Fruit fly (Drosophila melanogaster): ENCODE results near the gene Had1.
A peak's percentile ranks its signal among the peaks of the same experiment; 100 is the strongest.

The Had1 gene

dm6 chrX:16331562-16332233 lies 23.2 kb upstream of the Had1 start (continued):
- no peak for TF ChIP-seq CG43689 (GFP tag; IDR thresholded peaks at IDR 0.05)
- no peak for TF ChIP-seq CG31388 (GFP tag; optimal IDR thresholded peaks at IDR 0.05)
- TF ChIP-seq Sin3A (optimal IDR thresholded peaks at IDR 0.05), result peak; percentile 21
- no peak for TF ChIP-seq CG12299 (tag; optimal IDR thresholded peaks at IDR 0.05)
- no peak for TF ChIP-seq Hand (GFP tag; optimal IDR thresholded peaks at IDR 0.05)
- TF ChIP-seq bab2 (GFP tag; optimal IDR thresholded peaks at IDR 0.05), result no peak
- TF ChIP-seq CG1529 (GFP tag; optimal IDR thresholded peaks at IDR 0.05), result no peak
- TF ChIP-seq CG12659 (GFP tag; optimal IDR thresholded peaks at IDR 0.05), result peak; percentile 39
- TF ChIP-seq CG8765 (GFP tag; IDR thresholded peaks at IDR 0.05), result no peak
- TF ChIP-seq CG3281 (GFP tag; optimal IDR thresholded peaks at IDR 0.05), result no peak
- no peak for TF ChIP-seq gt (GFP tag; IDR thresholded peaks at IDR 0.05)
- no peak for TF ChIP-seq stc (GFP tag; IDR thresholded peaks at IDR 0.05)
- TF ChIP-seq chinmo (GFP tag; IDR thresholded peaks at IDR 0.05; ENCODE audit: partially characterized antibody), result no peak
- TF ChIP-seq otp (GFP tag; IDR thresholded peaks at IDR 0.05), result no peak
- TF ChIP-seq CG34376 (GFP tag; optimal IDR thresholded peaks at IDR 0.05), result no peak
- no peak for TF ChIP-seq eve (GFP tag; optimal IDR thresholded peaks at IDR 0.05)
- no peak for TF ChIP-seq HLHmδ (GFP tag; optimal IDR thresholded peaks at IDR 0.05)
- TF ChIP-seq CG3407 (GFP tag; optimal IDR thresholded peaks at IDR 0.05), result no peak
- TF ChIP-seq dysf (GFP tag; IDR thresholded peaks at IDR 0.05), result no peak
- no peak for TF ChIP-seq en (GFP tag; optimal IDR thresholded peaks at IDR 0.05)
- TF ChIP-seq Xrp1 (GFP tag; IDR thresholded peaks at IDR 0.05), result no peak
- TF ChIP-seq MBD-R2 (GFP tag; IDR thresholded peaks at IDR 0.05), result peak; percentile 47; the same call in 1 of the 2 replicates
- no peak for TF ChIP-seq CG9817 (tag; optimal IDR thresholded peaks at IDR 0.05)
- TF ChIP-seq Jarid2 (GFP tag; optimal IDR thresholded peaks at IDR 0.05), result no peak
- TF ChIP-seq Atf6 (GFP tag; IDR thresholded peaks at IDR 0.05), result no peak
- TF ChIP-seq D (optimal IDR thresholded peaks at IDR 0.05), result peak; percentile 47
- no peak for TF ChIP-seq D (GFP tag; optimal IDR thresholded peaks at IDR 0.05)
- TF ChIP-seq nerfin-2 (GFP tag; IDR thresholded peaks at IDR 0.05; ENCODE audit: partially characterized antibody), result 0 out of 2 replicates have a peak, but pooled peaks have one; percentile 15
- TF ChIP-seq Bdp1 (GFP tag; optimal IDR thresholded peaks at IDR 0.05), result no peak
- TF ChIP-seq CG2199 (GFP tag; IDR thresholded peaks at IDR 0.05), result no peak
- no peak for TF ChIP-seq CkIIα-i1 (GFP tag; IDR thresholded peaks at IDR 0.05)
- TF ChIP-seq gce (GFP tag; IDR thresholded peaks at IDR 0.05), result no peak
- no peak for TF ChIP-seq Asciz (GFP tag; optimal IDR thresholded peaks at IDR 0.05)
- TF ChIP-seq lov (optimal IDR thresholded peaks at IDR 0.05), result no peak
- no peak for TF ChIP-seq lov (GFP tag; IDR thresholded peaks at IDR 0.05)
- TF ChIP-seq Tbp (GFP tag; optimal IDR thresholded peaks at IDR 0.05), result no peak
- no peak for TF ChIP-seq CG31365 (tag; optimal IDR thresholded peaks at IDR 0.05)
- TF ChIP-seq croc (GFP tag; conservative IDR thresholded peaks at IDR 0.05), result no peak
- no peak for TF ChIP-seq bowl (GFP tag; IDR thresholded peaks at IDR 0.05)
- no peak for TF ChIP-seq Spps (tag; optimal IDR thresholded peaks at IDR 0.05)
- TF ChIP-seq hkb (optimal IDR thresholded peaks at IDR 0.05), result no peak
- no peak for TF ChIP-seq hkb (GFP tag; IDR thresholded peaks at IDR 0.05)
- no peak for TF ChIP-seq grau (tag; optimal IDR thresholded peaks at IDR 0.05)
- no peak for TF ChIP-seq Nf-YC (tag; optimal IDR thresholded peaks at IDR 0.05)
- TF ChIP-seq D19A (tag; optimal IDR thresholded peaks at IDR 0.05), result no peak
- TF ChIP-seq cato (GFP tag; optimal IDR thresholded peaks at IDR 0.05; ENCODE audit: borderline replicate concordance), result no peak
- TF ChIP-seq ac (GFP tag; optimal IDR thresholded peaks at IDR 0.05), result no peak
- no peak for TF ChIP-seq Oli (tag; optimal IDR thresholded peaks at IDR 0.05)
- TF ChIP-seq gfzf (GFP tag; optimal IDR thresholded peaks at IDR 0.05), result peak; percentile 51
- TF ChIP-seq CG18011 (GFP tag; optimal IDR thresholded peaks at IDR 0.05), result no peak
- no peak for TF ChIP-seq CG5245 (GFP tag; optimal IDR thresholded peaks at IDR 0.05)
- no peak for TF ChIP-seq Doc2 (GFP tag; IDR thresholded peaks at IDR 0.05)

All from whole organism, embryonic.